Fruit fly (Drosophila melanogaster): ENCODE data around the gene CG43233.
A peak's percentile ranks its signal among the peaks of the same experiment; 100 is the strongest.

Gene CG43233

dm6 chr2L:20473285-20473684, at the start of gene CG43233:
CG43233 (minus strand) TSS chr2L:20473385.
- TF ChIP-seq eg (GFP tag; IDR thresholded peaks at IDR 0.05) (no peak), CG6276 (GFP tag; optimal IDR thresholded peaks at IDR 0.05) (no peak), CG7368 (GFP tag; optimal IDR thresholded peaks at IDR 0.05) (no peak), spab (GFP tag; optimal IDR thresholded peaks at IDR 0.05) (no peak), Eip78C (GFP tag) (no peak)

dm6 chr2L:20494423-20495052, 21.4 kb upstream of the CG43233 start, which contains the start of gene CG34007:
CG34007 (plus strand) TSS chr2L:20495030.
- TF ChIP-seq Hr39 (GFP tag; optimal IDR thresholded peaks at IDR 0.05): no peak
- TF ChIP-seq lz (GFP tag; optimal IDR thresholded peaks at IDR 0.05): peak; percentile 14
- TF ChIP-seq Smox (GFP tag; optimal IDR thresholded peaks at IDR 0.05): no peak
- no peak for TF ChIP-seq CG7368 (GFP tag; optimal IDR thresholded peaks at IDR 0.05)
- TF ChIP-seq fd85E (GFP tag; optimal IDR thresholded peaks at IDR 0.05): no peak
- peak; percentile 10 for TF ChIP-seq net (GFP tag; optimal IDR thresholded peaks at IDR 0.05)
- no peak for TF ChIP-seq Met (GFP tag; optimal IDR thresholded peaks at IDR 0.05)
- TF ChIP-seq pdm3 (GFP tag; optimal IDR thresholded peaks at IDR 0.05): no peak
- TF ChIP-seq CG6854 (GFP tag; optimal IDR thresholded peaks at IDR 0.05): peak; percentile 14
- TF ChIP-seq CG31627 (GFP tag; optimal IDR thresholded peaks at IDR 0.05): no peak
- TF ChIP-seq Eip75B (GFP tag; optimal IDR thresholded peaks at IDR 0.05): no peak
- peak; percentile 60 for TF ChIP-seq CG6276 (GFP tag; optimal IDR thresholded peaks at IDR 0.05)
- TF ChIP-seq Gug (GFP tag; IDR thresholded peaks at IDR 0.05): no peak
- no peak for TF ChIP-seq vri (GFP tag; optimal IDR thresholded peaks at IDR 0.05)
- TF ChIP-seq dsx (GFP tag; optimal IDR thresholded peaks at IDR 0.05; ENCODE audit: poor library complexity, severe bottlenecking): no peak
- TF ChIP-seq Eip78C (GFP tag): peak; percentile 63
- peak; percentile 88 for TF ChIP-seq CG8119 (GFP tag; IDR thresholded peaks at IDR 0.05)
- peak; percentile 54 for TF ChIP-seq OdsH (GFP tag; optimal IDR thresholded peaks at IDR 0.05)
- TF ChIP-seq cyc (GFP tag; optimal IDR thresholded peaks at IDR 0.05): no peak
- TF ChIP-seq CG8319 (GFP tag; optimal IDR thresholded peaks at IDR 0.05): no peak
- TF ChIP-seq Lpt (GFP tag; optimal IDR thresholded peaks at IDR 0.05): no peak
- TF ChIP-seq fd59A (GFP tag; optimal IDR thresholded peaks at IDR 0.05): no peak
- TF ChIP-seq Hr38 (GFP tag; optimal IDR thresholded peaks at IDR 0.05): no peak
- TF ChIP-seq Eip93F (GFP tag; optimal IDR thresholded peaks at IDR 0.05): no peak
- peak; percentile 84 for TF ChIP-seq CG32006 (GFP tag; optimal IDR thresholded peaks at IDR 0.05)
- TF ChIP-seq CG6808 (GFP tag; optimal IDR thresholded peaks at IDR 0.05): no peak
- no peak for TF ChIP-seq CG11294 (GFP tag; IDR thresholded peaks at IDR 0.05)
- TF ChIP-seq acj6 (GFP tag; optimal IDR thresholded peaks at IDR 0.05): peak; percentile 35
- peak; percentile 35 for TF ChIP-seq CG6792 (GFP tag; optimal IDR thresholded peaks at IDR 0.05)
- TF ChIP-seq CG16779 (tag; optimal IDR thresholded peaks at IDR 0.05): no peak
- no peak for TF ChIP-seq spab (GFP tag; optimal IDR thresholded peaks at IDR 0.05)
- peak; percentile 55 for TF ChIP-seq achi (GFP tag; optimal IDR thresholded peaks at IDR 0.05)
- TF ChIP-seq Sox15 (GFP tag; optimal IDR thresholded peaks at IDR 0.05): no peak
- 0 out of 3 replicates have a peak, but pooled peaks have one; percentile 9 for TF ChIP-seq CG6163 (GFP tag; IDR thresholded peaks at IDR 0.05)
- TF ChIP-seq CG11762 (GFP tag; optimal IDR thresholded peaks at IDR 0.05; ENCODE audit: insufficient read depth): no peak
- no peak for TF ChIP-seq CG1621 (tag; optimal IDR thresholded peaks at IDR 0.05)
- peak; percentile 54 for TF ChIP-seq svp (GFP tag)
- TF ChIP-seq CG8632 (GFP tag; optimal IDR thresholded peaks at IDR 0.05): peak; percentile 37
- TF ChIP-seq fkh (GFP tag; optimal IDR thresholded peaks at IDR 0.05): peak; percentile 85
- peak; percentile 29 for TF ChIP-seq Blimp-1 (GFP tag; optimal IDR thresholded peaks at IDR 0.05)
- TF ChIP-seq topi (GFP tag; optimal IDR thresholded peaks at IDR 0.05): no peak
- TF ChIP-seq ss (GFP tag; optimal IDR thresholded peaks at IDR 0.05): no peak
- no peak for TF ChIP-seq CG3032 (tag; optimal IDR thresholded peaks at IDR 0.05)
- peak; percentile 50 for TF ChIP-seq CG10631 (GFP tag; optimal IDR thresholded peaks at IDR 0.05)
- TF ChIP-seq CG15336 (GFP tag; IDR thresholded peaks at IDR 0.05): peak; percentile 73
- TF ChIP-seq salr (GFP tag; optimal IDR thresholded peaks at IDR 0.05): peak in 1 of 2 experiments; percentile 24
- TF ChIP-seq esn (GFP tag; optimal IDR thresholded peaks at IDR 0.05): no peak
- peak; percentile 18 for TF ChIP-seq Sox14 (GFP tag; optimal IDR thresholded peaks at IDR 0.05)

Data from whole organism, prepupa.